Comparison of ENCODE assay signal across 1 fruit fly cellular context in the genomic region with DNA sequence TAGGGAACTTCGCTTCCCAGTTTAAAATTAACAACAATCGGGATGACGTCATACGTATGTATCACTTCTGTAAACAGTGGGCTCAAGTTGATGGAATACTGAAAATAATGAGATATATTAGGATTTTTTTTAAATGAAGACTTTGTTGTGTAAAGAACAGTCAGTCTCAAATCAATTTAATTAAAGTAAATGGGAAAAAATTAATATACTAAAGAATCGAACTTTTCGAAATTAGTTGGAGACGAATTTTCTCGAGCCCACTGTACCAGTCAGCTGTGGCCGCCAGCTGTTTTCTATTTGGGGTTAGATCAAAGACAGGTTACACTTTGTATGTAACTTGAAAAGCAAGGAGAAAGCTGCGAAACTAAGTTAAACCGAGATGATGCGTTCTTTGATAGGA.
TF ChIP-seq lines count a peak whose summit lies in the region.

CG1635 (plus strand) TSS at position 300 of the 400 bp plus-strand sequence.

TF ChIP-seq in whole organism, embryonic, 481 proteins besides CTCF, POLR2A, EP300 and RAD21 (continued from another document and continues in another):
- TF ChIP-seq en (GFP tag; optimal IDR thresholded peaks at IDR 0.05; lab: Kevin White, UChicago) (peak; percentile 96), CG3838 (GFP tag; optimal IDR thresholded peaks at IDR 0.05; lab: Kevin White, UChicago) (peak; percentile 98), CG1603 (tag; optimal IDR thresholded peaks at IDR 0.05; lab: Kevin White, UChicago) (peak; percentile 97), chm (GFP tag; IDR thresholded peaks at IDR 0.05; lab: Robert Waterston, UW) (peak; percentile 99), klu (GFP tag; IDR thresholded peaks at IDR 0.05; lab: Robert Waterston, UW) (peak; percentile 98), pho (GFP tag; optimal IDR thresholded peaks at IDR 0.05; lab: Kevin White, UChicago) (peak; percentile 99), CG11247 (GFP tag; IDR thresholded peaks at IDR 0.05; lab: Robert Waterston, UW) (peak; percentile 99), lilli (GFP tag; optimal IDR thresholded peaks at IDR 0.05; lab: Kevin White, UChicago) (peak; percentile 99), run (tag; optimal IDR thresholded peaks at IDR 0.05; lab: Kevin White, UChicago) (peak; percentile 99), CG12219 (GFP tag; optimal IDR thresholded peaks at IDR 0.05; lab: Kevin White, UChicago) (peak; percentile 99), NFAT (GFP tag; IDR thresholded peaks at IDR 0.05; lab: Robert Waterston, UW) (peak; percentile 99), hb (GFP tag; IDR thresholded peaks at IDR 0.05; lab: Robert Waterston, UW; ENCODE audit: partially characterized antibody) (peak; percentile 54; the same call in 1 of the 3 replicates), oc (tag; optimal IDR thresholded peaks at IDR 0.05; lab: Kevin White, UChicago) (peak; percentile 100), caup (GFP tag; optimal IDR thresholded peaks at IDR 0.05; lab: Kevin White, UChicago; ENCODE audit: severe bottlenecking) (peak; percentile 99), bsh (GFP tag; optimal IDR thresholded peaks at IDR 0.05; lab: Kevin White, UChicago) (peak; percentile 97 to 100), lbe (GFP tag; optimal IDR thresholded peaks at IDR 0.05; lab: Kevin White, UChicago) (peak; percentile 97), luna (GFP tag; optimal IDR thresholded peaks at IDR 0.05; lab: Kevin White, UChicago) (peak; percentile 96), ci (GFP tag; IDR thresholded peaks at IDR 0.05; lab: Robert Waterston, UW) (peak; percentile 100), CG14860 (GFP tag; IDR thresholded peaks at IDR 0.05; lab: Robert Waterston, UW; ENCODE audit: partially characterized antibody) (peak; percentile 58; the same call in 2 of the 3 replicates), CG5953 (GFP tag; IDR thresholded peaks at IDR 0.05; lab: Robert Waterston, UW) (peak; percentile 99), Max (GFP tag; optimal IDR thresholded peaks at IDR 0.05; lab: Kevin White, UChicago) (peak; percentile 99), org-1 (GFP tag; optimal IDR thresholded peaks at IDR 0.05; lab: Kevin White, UChicago) (peak; percentile 99), NC2β (GFP tag; optimal IDR thresholded peaks at IDR 0.05; lab: Kevin White, UChicago) (peak; percentile 97), Nf-YC (tag; optimal IDR thresholded peaks at IDR 0.05; lab: Kevin White, UChicago) (peak; percentile 94), CG13287 (GFP tag; IDR thresholded peaks at IDR 0.05; lab: Robert Waterston, UW; ENCODE audit: partially characterized antibody) (peak; percentile 84), crp (GFP tag; optimal IDR thresholded peaks at IDR 0.05; lab: Kevin White, UChicago) (peak; percentile 69 to 93), Elba2 (GFP tag; optimal IDR thresholded peaks at IDR 0.05; lab: Kevin White, UChicago) (peak; percentile 91), CG2889 (GFP tag; IDR thresholded peaks at IDR 0.05; lab: Robert Waterston, UW) (peak; percentile 98), CG18619 (GFP tag; optimal IDR thresholded peaks at IDR 0.05; lab: Kevin White, UChicago) (peak; percentile 99), CG12299 (tag; optimal IDR thresholded peaks at IDR 0.05; lab: Kevin White, UChicago) (peak; percentile 100), pros (GFP tag; optimal IDR thresholded peaks at IDR 0.05; lab: Kevin White, UChicago) (peak; percentile 91), CG14710 (tag; optimal IDR thresholded peaks at IDR 0.05; lab: Kevin White, UChicago) (peak; percentile 98), fd102C (GFP tag; optimal IDR thresholded peaks at IDR 0.05; lab: Kevin White, UChicago) (peak; percentile 95), CG12391 (tag; optimal IDR thresholded peaks at IDR 0.05; lab: Kevin White, UChicago) (peak; percentile 100), sr (GFP tag; IDR thresholded peaks at IDR 0.05; lab: Robert Waterston, UW) (peak; percentile 97), CG7372 (GFP tag; IDR thresholded peaks at IDR 0.05; lab: Robert Waterston, UW) (peak; percentile 99), Ssrp (tag; optimal IDR thresholded peaks at IDR 0.05; lab: Kevin White, UChicago) (peak; percentile 99), BEAF-32 (GFP tag; optimal IDR thresholded peaks at IDR 0.05; lab: Kevin White, UChicago) (peak; percentile 32), gt (GFP tag; IDR thresholded peaks at IDR 0.05; lab: Robert Waterston, UW) (peak; percentile 97), Dbx (GFP tag; IDR thresholded peaks at IDR 0.05; lab: Robert Waterston, UW) (peak; percentile 99), CG7839 (tag; optimal IDR thresholded peaks at IDR 0.05; lab: Kevin White, UChicago) (peak; percentile 99), CG8765 (GFP tag; IDR thresholded peaks at IDR 0.05; lab: Robert Waterston, UW) (peak; percentile 98), CG17361 (GFP tag; IDR thresholded peaks at IDR 0.05; lab: Robert Waterston, UW) (peak; percentile 100), CG17912 (GFP tag; optimal IDR thresholded peaks at IDR 0.05; lab: Kevin White, UChicago) (peak; percentile 99), twi (tag; optimal IDR thresholded peaks at IDR 0.05; lab: Kevin White, UChicago) (peak; percentile 99), bab2 (GFP tag; optimal IDR thresholded peaks at IDR 0.05; lab: Kevin White, UChicago) (peak; percentile 91), mld (GFP tag; IDR thresholded peaks at IDR 0.05; lab: Robert Waterston, UW; ENCODE audit: partially characterized antibody) (0 out of 3 replicates have a peak, but pooled peaks have one; percentile 56), Kr (GFP tag; optimal IDR thresholded peaks at IDR 0.05; lab: Kevin White, UChicago) (peak; percentile 67), Taf1 (GFP tag; IDR thresholded peaks at IDR 0.05; lab: Robert Waterston, UW) (peak; percentile 99), CG30020 (tag; optimal IDR thresholded peaks at IDR 0.05; lab: Kevin White, UChicago) (peak; percentile 92), Ets65A (GFP tag; lab: Kevin White, UChicago) (peak; percentile 90), Ada2b (GFP tag; IDR thresholded peaks at IDR 0.05; lab: Robert Waterston, UW) (peak; percentile 99), YL-1 (GFP tag; optimal IDR thresholded peaks at IDR 0.05; lab: Kevin White, UChicago) (peak; percentile 99), nerfin-1 (tag; optimal IDR thresholded peaks at IDR 0.05; lab: Kevin White, UChicago) (peak; percentile 99), fu2 (GFP tag; optimal IDR thresholded peaks at IDR 0.05; lab: Kevin White, UChicago) (peak; percentile 98), Mrtf (GFP tag; IDR thresholded peaks at IDR 0.05; lab: Robert Waterston, UW) (peak; percentile 99), TFAM (GFP tag; optimal IDR thresholded peaks at IDR 0.05; lab: Kevin White, UChicago) (peak; percentile 94), Jarid2 (GFP tag; optimal IDR thresholded peaks at IDR 0.05; lab: Kevin White, UChicago) (peak; percentile 92), MBD-R2 (GFP tag; IDR thresholded peaks at IDR 0.05; lab: Robert Waterston, UW) (peak; percentile 100), HmgD (GFP tag; optimal IDR thresholded peaks at IDR 0.05; lab: Kevin White, UChicago) (peak; percentile 92), eve (GFP tag; optimal IDR thresholded peaks at IDR 0.05; lab: Kevin White, UChicago) (no peak), CG13424 (tag; optimal IDR thresholded peaks at IDR 0.05; lab: Kevin White, UChicago) (peak; percentile 100), NC2α (GFP tag; optimal IDR thresholded peaks at IDR 0.05; lab: Kevin White, UChicago) (peak; percentile 97), bowl (GFP tag; IDR thresholded peaks at IDR 0.05; lab: Robert Waterston, UW) (peak; percentile 99), inv (GFP tag; IDR thresholded peaks at IDR 0.05; lab: Robert Waterston, UW; ENCODE audit: partially characterized antibody) (peak; percentile 56), sug (tag; optimal IDR thresholded peaks at IDR 0.05; lab: Kevin White, UChicago) (peak; percentile 99), CG1602 (GFP tag; optimal IDR thresholded peaks at IDR 0.05; lab: Kevin White, UChicago) (peak; percentile 97), CG34422 (GFP tag; IDR thresholded peaks at IDR 0.05; lab: Robert Waterston, UW) (peak; percentile 99), Ptx1 (GFP tag; IDR thresholded peaks at IDR 0.05; lab: Robert Waterston, UW) (peak; percentile 99), tap (tag; optimal IDR thresholded peaks at IDR 0.05; lab: Kevin White, UChicago) (peak; percentile 100), CG32772 (GFP tag; IDR thresholded peaks at IDR 0.05; lab: Robert Waterston, UW) (peak; percentile 98), CG17359 (tag; optimal IDR thresholded peaks at IDR 0.05; lab: Kevin White, UChicago) (peak; percentile 100), sna (GFP tag; IDR thresholded peaks at IDR 0.05; lab: Robert Waterston, UW; ENCODE audit: partially characterized antibody) (peak; percentile 73), tin (GFP tag; optimal IDR thresholded peaks at IDR 0.05; lab: Kevin White, UChicago) (peak; percentile 99), CG3163 (GFP tag; optimal IDR thresholded peaks at IDR 0.05; lab: Kevin White, UChicago) (peak; percentile 89), Hr3 (GFP tag; optimal IDR thresholded peaks at IDR 0.05; lab: Kevin White, UChicago) (peak; percentile 99), CG16815 (GFP tag; optimal IDR thresholded peaks at IDR 0.05; lab: Kevin White, UChicago) (peak; percentile 98), CG7987 (GFP tag; optimal IDR thresholded peaks at IDR 0.05; lab: Kevin White, UChicago) (peak; percentile 98), Fer2 (tag; optimal IDR thresholded peaks at IDR 0.05; lab: Kevin White, UChicago) (peak; percentile 99), CG4707 (GFP tag; optimal IDR thresholded peaks at IDR 0.05; lab: Kevin White, UChicago) (peak; percentile 99), CG6175 (GFP tag; IDR thresholded peaks at IDR 0.05; lab: Robert Waterston, UW) (peak; percentile 98), Six4 (GFP tag; optimal IDR thresholded peaks at IDR 0.05; lab: Kevin White, UChicago) (peak; percentile 98), Nf-YB (GFP tag; optimal IDR thresholded peaks at IDR 0.05; lab: Kevin White, UChicago) (peak; percentile 92), Dek (tag; optimal IDR thresholded peaks at IDR 0.05; lab: Kevin White, UChicago) (peak; percentile 99), kah (GFP tag; optimal IDR thresholded peaks at IDR 0.05; lab: Kevin White, UChicago) (peak; percentile 99), pzg (GFP tag; optimal IDR thresholded peaks at IDR 0.05; lab: Kevin White, UChicago) (peak; percentile 40), emc (GFP tag; optimal IDR thresholded peaks at IDR 0.05; lab: Kevin White, UChicago) (peak; percentile 96), D19B (GFP tag; optimal IDR thresholded peaks at IDR 0.05; lab: Kevin White, UChicago) (peak; percentile 96), E2f1 (GFP tag; IDR thresholded peaks at IDR 0.05; lab: Robert Waterston, UW) (peak; percentile 99), ken (GFP tag; IDR thresholded peaks at IDR 0.05; lab: Robert Waterston, UW) (peak; percentile 99), CG9817 (tag; optimal IDR thresholded peaks at IDR 0.05; lab: Kevin White, UChicago) (peak; percentile 100), Antp (GFP tag; optimal IDR thresholded peaks at IDR 0.05; lab: Kevin White, UChicago) (peak; percentile 91), CG2199 (GFP tag; IDR thresholded peaks at IDR 0.05; lab: Robert Waterston, UW) (peak; percentile 99), CG2202 (tag; optimal IDR thresholded peaks at IDR 0.05; lab: Kevin White, UChicago) (peak; percentile 99), ATbp (GFP tag; optimal IDR thresholded peaks at IDR 0.05; lab: Kevin White, UChicago) (peak; percentile 99), gcm2 (GFP tag; optimal IDR thresholded peaks at IDR 0.05; lab: Kevin White, UChicago) (peak; percentile 97), CG15011 (GFP tag; optimal IDR thresholded peaks at IDR 0.05; lab: Kevin White, UChicago) (peak; percentile 99), CG32532 (GFP tag; IDR thresholded peaks at IDR 0.05; lab: Robert Waterston, UW) (peak; percentile 100), repo (GFP tag; optimal IDR thresholded peaks at IDR 0.05; lab: Kevin White, UChicago) (peak; percentile 90), toy (GFP tag; IDR thresholded peaks at IDR 0.05; lab: Robert Waterston, UW) (peak; percentile 98), Gsc (GFP tag; IDR thresholded peaks at IDR 0.05; lab: Robert Waterston, UW) (peak; percentile 94), CG13296 (GFP tag; optimal IDR thresholded peaks at IDR 0.05; lab: Kevin White, UChicago) (peak; percentile 100), dati (GFP tag; IDR thresholded peaks at IDR 0.05; lab: Robert Waterston, UW) (peak; percentile 97), Hmr (GFP tag; optimal IDR thresholded peaks at IDR 0.05; lab: Kevin White, UChicago) (peak; percentile 100), CG17568 (GFP tag; optimal IDR thresholded peaks at IDR 0.05; lab: Kevin White, UChicago) (peak; percentile 99), chif (GFP tag; optimal IDR thresholded peaks at IDR 0.05; lab: Kevin White, UChicago) (peak; percentile 98), Hr39 (optimal IDR thresholded peaks at IDR 0.05; lab: Kevin White, UChicago) (no peak), Stat92E (GFP tag; optimal IDR thresholded peaks at IDR 0.05; lab: Kevin White, UChicago) (peak in 1 of 3 experiments; percentile 90), Hsf (GFP tag; optimal IDR thresholded peaks at IDR 0.05; lab: Kevin White, UChicago) (peak; percentile 99), seq (GFP tag; IDR thresholded peaks at IDR 0.05; lab: Robert Waterston, UW) (peak; percentile 100), CG3726 (GFP tag; IDR thresholded peaks at IDR 0.05; lab: Robert Waterston, UW) (peak; percentile 98), Myb (GFP tag; optimal IDR thresholded peaks at IDR 0.05; lab: Kevin White, UChicago) (peak; percentile 90), hth (optimal IDR thresholded peaks at IDR 0.05; lab: Kevin White, UChicago) (no peak), shn (GFP tag; optimal IDR thresholded peaks at IDR 0.05; lab: Kevin White, UChicago) (peak; percentile 97), HLHmδ (GFP tag; optimal IDR thresholded peaks at IDR 0.05; lab: Kevin White, UChicago) (no peak), CG10543 (GFP tag; optimal IDR thresholded peaks at IDR 0.05; lab: Kevin White, UChicago) (peak; percentile 99), cg (GFP tag; optimal IDR thresholded peaks at IDR 0.05; lab: Kevin White, UChicago) (peak; percentile 4), Trl (optimal IDR thresholded peaks at IDR 0.05; lab: Kevin White, UChicago) (no peak), Trl (GFP tag; optimal IDR thresholded peaks at IDR 0.05; lab: Kevin White, UChicago) (peak; percentile 95), CG4328 (GFP tag; optimal IDR thresholded peaks at IDR 0.05; lab: Kevin White, UChicago) (peak; percentile 99), cad (GFP tag; optimal IDR thresholded peaks at IDR 0.05; lab: Kevin White, UChicago) (no peak), CG2116 (GFP tag; optimal IDR thresholded peaks at IDR 0.05; lab: Kevin White, UChicago) (peak; percentile 91), zf30C (GFP tag; optimal IDR thresholded peaks at IDR 0.05; lab: Kevin White, UChicago) (peak; percentile 61), Hr78 (GFP tag; optimal IDR thresholded peaks at IDR 0.05; lab: Kevin White, UChicago) (peak in 1 of 2 experiments; percentile 97), grn (GFP tag; optimal IDR thresholded peaks at IDR 0.05; lab: Kevin White, UChicago) (no peak)
